Worm (Caenorhabditis elegans) whole organism, midembryonic: ENCODE data around the gene C11D2.7.

ENCODE experiments used
- T22C8.4 ChIP-seq: fragments of 200-800 bp; sonication (Bioruptor generic); IDR thresholded peaks from 2 replicates; pipeline ENCODE4 v1.3.6; 2022; ENCODE audit warnings: missing genetic modification characterization, missing compliant biosample characterization
- cog-1 ChIP-seq: sonication (generic microtip); optimal IDR thresholded peaks from 2 replicates; lab custom pipeline; 2016; ENCODE audit warnings: missing genetic modification characterization, missing compliant biosample characterization
- flt-1 ChIP-seq: fragments of 200-800 bp; sonication (Bioruptor generic); IDR thresholded peaks from 2 replicates; pipeline ENCODE4 v1.3.6; 2022; ENCODE audit warnings: missing genetic modification characterization, missing compliant biosample characterization
- klf-2 ChIP-seq: fragments of 200-800 bp; sonication (Bioruptor generic); conservative IDR thresholded peaks from 2 replicates; pipeline ENCODE4 v1.3.6; 2022; ENCODE audit warnings: missing genetic modification reagents, missing genetic modification characterization, missing compliant biosample characterization
- med-1 ChIP-seq: sonication (generic microtip); optimal IDR thresholded peaks from 2 replicates; lab custom pipeline; 2017; ENCODE audit warnings: missing genetic modification characterization, mild to moderate bottlenecking, missing compliant biosample characterization, antibody characterized with exemption, missing genetic modification reagents; ENCODE audit not compliant: insufficient read depth
- ref-1 ChIP-seq: fragments of 200-800 bp; sonication (Bioruptor generic); conservative IDR thresholded peaks from 2 replicates; pipeline ENCODE4 v1.3.6; 2022; ENCODE audit warnings: missing genetic modification reagents, missing genetic modification characterization, missing compliant biosample characterization
- tab-1 ChIP-seq: fragments of 200-800 bp; sonication (Bioruptor generic); IDR thresholded peaks from 2 replicates; pipeline ENCODE4 v1.3.6; 2022; ENCODE audit warnings: missing genetic modification characterization, missing compliant biosample characterization
- ztf-23 ChIP-seq: fragments of 200-800 bp; sonication (Bioruptor generic); IDR thresholded peaks from 2 replicates; pipeline ENCODE4 v1.3.6; 2022; ENCODE audit warnings: missing genetic modification reagents, missing genetic modification characterization, missing compliant biosample characterization
- ztf-29 ChIP-seq: fragments of 200-800 bp; sonication (Bioruptor generic); IDR thresholded peaks from 2 replicates; pipeline ENCODE4 v1.3.6; 2022; ENCODE audit warnings: missing genetic modification reagents, missing genetic modification characterization, missing compliant biosample characterization

C11D2.7 gene

ce11 chrIV:6127252-6127930 is 27.8 kb downstream of the C11D2.7 start, which contains the start of gene M03D4.4:
TSS of gene M03D4.4 (minus strand) at chrIV:6127302.
- TF ChIP-seq klf-2 (GFP tag; lab: Robert Waterston, UW): no peak
- no peak for TF ChIP-seq T22C8.4 (GFP tag; lab: Robert Waterston, UW)
- TF ChIP-seq ztf-23 (GFP tag; lab: Robert Waterston, UW): no peak
- TF ChIP-seq med-1 (GFP tag; lab: Kevin White, UChicago): no peak
- TF ChIP-seq tab-1 (GFP tag; lab: Robert Waterston, UW): no peak
- no peak for TF ChIP-seq ref-1 (GFP tag; lab: Robert Waterston, UW)
- TF ChIP-seq cog-1: no peak
- TF ChIP-seq flt-1 (GFP tag; lab: Robert Waterston, UW): no peak
- no peak for TF ChIP-seq ztf-29 (GFP tag; lab: Robert Waterston, UW)

ce11 chrIV:6117741-6118265 is 37.4 kb downstream of the C11D2.7 start, which contains the start of gene zen-4:
TSS of gene zen-4 (plus strand) at chrIV:6118215.
- TF ChIP-seq med-1 (GFP tag; lab: Kevin White, UChicago) (no peak), flt-1 (GFP tag; lab: Robert Waterston, UW) (0 out of 2 replicates have a peak, but pooled peaks have one; percentile 49), ztf-29 (GFP tag; lab: Robert Waterston, UW) (no peak)

- no peak for TF ChIP-seq klf-2 (GFP tag; lab: Robert Waterston, UW)
- TF ChIP-seq ztf-23 (GFP tag; lab: Robert Waterston, UW): no peak
- no peak for TF ChIP-seq ref-1 (GFP tag; lab: Robert Waterston, UW)
- TF ChIP-seq flt-1 (GFP tag; lab: Robert Waterston, UW): no peak
- no peak for TF ChIP-seq tab-1 (GFP tag; lab: Robert Waterston, UW)
- no peak for TF ChIP-seq T22C8.4 (GFP tag; lab: Robert Waterston, UW)
- no peak for TF ChIP-seq cog-1
- TF ChIP-seq med-1 (GFP tag; lab: Kevin White, UChicago): no peak
- TF ChIP-seq ztf-29 (GFP tag; lab: Robert Waterston, UW): no peak
These were observed 42.9 kb downstream of the C11D2.7 start, which contains the start of gene M03D4.3 for ce11 chrIV:6112291-6112690. TSS of gene M03D4.3 (minus strand) at chrIV:6112391.

- TF ChIP-seq T22C8.4 (GFP tag; lab: Robert Waterston, UW): no peak
- no peak for TF ChIP-seq ztf-23 (GFP tag; lab: Robert Waterston, UW)
- TF ChIP-seq tab-1 (GFP tag; lab: Robert Waterston, UW): no peak
- no peak for TF ChIP-seq cog-1
- no peak for TF ChIP-seq klf-2 (GFP tag; lab: Robert Waterston, UW)
- no peak for TF ChIP-seq ref-1 (GFP tag; lab: Robert Waterston, UW)
- no peak for TF ChIP-seq flt-1 (GFP tag; lab: Robert Waterston, UW)
- no peak for TF ChIP-seq ztf-29 (GFP tag; lab: Robert Waterston, UW)
- TF ChIP-seq med-1 (GFP tag; lab: Kevin White, UChicago): no peak
These were observed 46.5 kb downstream of the C11D2.7 start for ce11 chrIV:6108665-6109064.
